Fruit fly (Drosophila melanogaster): ENCODE measurements around the gene CG44013.

Gene CG44013

DNA sequence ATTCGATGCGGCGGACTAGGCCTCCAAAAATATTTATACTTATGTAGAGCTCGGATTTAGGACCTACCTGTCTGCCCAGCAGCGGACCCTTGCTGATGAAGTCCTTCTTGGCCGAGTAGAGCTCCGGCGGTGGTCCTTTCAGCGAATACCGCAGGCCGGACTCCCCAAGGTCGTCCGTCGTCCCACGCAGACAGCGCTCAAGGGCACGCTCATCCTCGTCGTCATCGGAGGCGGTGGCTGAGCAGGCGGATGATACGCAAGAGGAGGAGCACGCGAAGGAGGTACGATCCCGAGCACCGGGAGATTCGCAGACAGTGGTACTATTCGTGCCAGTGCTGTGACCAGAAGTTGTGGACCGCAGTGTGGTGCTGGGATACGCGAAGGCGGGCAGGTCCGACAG is 34.9 kb downstream of the CG44013 start:
- TF ChIP-seq Mio (GFP tag; optimal IDR thresholded peaks at IDR 0.05) (no peak), brk (GFP tag; optimal IDR thresholded peaks at IDR 0.05) (no peak), sage (GFP tag; optimal IDR thresholded peaks at IDR 0.05) (no peak), Myc (optimal IDR thresholded peaks at IDR 0.05) (no peak), CrebA (GFP tag; optimal IDR thresholded peaks at IDR 0.05; ENCODE audit: borderline replicate concordance) (no peak), rgr (GFP tag; optimal IDR thresholded peaks at IDR 0.05) (no peak), Vsx2 (GFP tag; optimal IDR thresholded peaks at IDR 0.05; ENCODE audit: partially characterized antibody) (no peak), Rel (GFP tag; optimal IDR thresholded peaks at IDR 0.05) (no peak), Rel (tag; optimal IDR thresholded peaks at IDR 0.05) (no peak), br (GFP tag; optimal IDR thresholded peaks at IDR 0.05) (no peak), woc (GFP tag; optimal IDR thresholded peaks at IDR 0.05) (no peak)

- no peak for TF ChIP-seq woc (GFP tag; optimal IDR thresholded peaks at IDR 0.05)
- TF ChIP-seq Abd-B (GFP tag; optimal IDR thresholded peaks at IDR 0.05): no peak
- TF ChIP-seq usp (GFP tag; optimal IDR thresholded peaks at IDR 0.05): no peak
- TF ChIP-seq Sp1 (GFP tag; optimal IDR thresholded peaks at IDR 0.05): no peak
- TF ChIP-seq Myc (optimal IDR thresholded peaks at IDR 0.05): no peak
Measured at dm6 chr3R:15473360-15473938, 36.3 kb downstream of the CG44013 start.

DNA sequence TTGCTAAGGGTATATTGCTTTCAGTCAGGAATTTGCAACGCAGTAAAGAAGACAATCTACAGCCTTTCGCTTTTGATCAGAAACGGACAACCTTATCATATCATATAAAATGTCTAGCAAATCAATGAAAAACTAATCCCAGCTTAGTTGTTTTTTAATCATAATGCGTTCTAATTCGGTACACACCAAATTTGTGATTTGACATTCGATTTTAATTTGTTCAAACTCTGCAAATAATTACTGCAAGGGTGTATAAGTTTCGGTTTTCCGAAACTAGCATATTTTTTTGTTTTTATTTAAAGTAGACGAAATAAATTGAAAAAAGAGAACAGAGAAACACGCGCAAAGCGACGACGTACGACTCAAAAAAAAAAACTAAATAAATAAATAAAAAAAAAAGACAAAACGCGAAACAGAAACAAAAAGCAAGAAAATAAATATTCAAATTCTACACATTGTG is 36.9 kb downstream of the CG44013 start:
- TF ChIP-seq lola (GFP tag; optimal IDR thresholded peaks at IDR 0.05) (no peak), CrebA (GFP tag; optimal IDR thresholded peaks at IDR 0.05; ENCODE audit: borderline replicate concordance) (no peak), h (GFP tag; optimal IDR thresholded peaks at IDR 0.05) (peak; percentile 19), ey (GFP tag; optimal IDR thresholded peaks at IDR 0.05) (peak; percentile 46), rgr (GFP tag; optimal IDR thresholded peaks at IDR 0.05) (peak; percentile 0), psq (GFP tag; optimal IDR thresholded peaks at IDR 0.05) (peak; percentile 7), Myc (optimal IDR thresholded peaks at IDR 0.05) (no peak), OdsH (GFP tag; optimal IDR thresholded peaks at IDR 0.05) (no peak), foxo (GFP tag; optimal IDR thresholded peaks at IDR 0.05) (peak in 1 of 2 experiments; percentile 27), Hr83 (GFP tag; optimal IDR thresholded peaks at IDR 0.05; ENCODE audit: poor library complexity, severe bottlenecking) (no peak), HLH106 (tag; optimal IDR thresholded peaks at IDR 0.05) (peak; percentile 35)

DNA sequence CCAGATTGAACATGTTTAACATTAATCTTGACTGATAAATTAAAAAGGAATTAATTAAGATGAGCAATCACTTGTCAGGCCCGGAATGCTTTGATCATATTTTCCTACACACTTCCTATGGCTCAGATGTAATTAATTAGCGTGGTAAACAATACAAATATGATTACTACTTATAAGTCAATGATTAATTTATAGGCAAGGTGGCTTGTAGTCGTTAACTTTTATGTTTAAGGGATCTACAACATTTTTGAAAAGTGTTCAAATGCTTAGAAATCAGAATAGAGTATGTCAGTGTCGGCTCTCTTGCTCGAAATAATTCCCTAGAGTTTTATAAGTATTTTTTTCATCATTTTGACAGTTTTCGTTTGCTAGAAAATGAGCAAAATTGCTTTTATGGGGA is 38.0 kb downstream of the CG44013 start:
- TF ChIP-seq h (GFP tag; optimal IDR thresholded peaks at IDR 0.05) (no peak), rgr (GFP tag; optimal IDR thresholded peaks at IDR 0.05) (no peak), lola (GFP tag; optimal IDR thresholded peaks at IDR 0.05) (no peak), CG9705 (GFP tag; optimal IDR thresholded peaks at IDR 0.05) (no peak), jim (GFP tag; optimal IDR thresholded peaks at IDR 0.05) (no peak), usp (GFP tag; optimal IDR thresholded peaks at IDR 0.05) (no peak)

dm6 chr3R:15467991-15468764 is 41.5 kb downstream of the CG44013 start:
- TF ChIP-seq CrebA (GFP tag; optimal IDR thresholded peaks at IDR 0.05; ENCODE audit: borderline replicate concordance) (no peak), Hnf4 (GFP tag; optimal IDR thresholded peaks at IDR 0.05) (peak; percentile 45), Rel (GFP tag; optimal IDR thresholded peaks at IDR 0.05) (no peak), Rel (tag; optimal IDR thresholded peaks at IDR 0.05) (no peak), Hr83 (GFP tag; optimal IDR thresholded peaks at IDR 0.05; ENCODE audit: poor library complexity, severe bottlenecking) (peak; percentile 80), tai (GFP tag; optimal IDR thresholded peaks at IDR 0.05) (peak; percentile 53), lola (GFP tag; optimal IDR thresholded peaks at IDR 0.05) (no peak), CG9705 (GFP tag; optimal IDR thresholded peaks at IDR 0.05) (no peak), h (GFP tag; optimal IDR thresholded peaks at IDR 0.05) (peak; percentile 54), dl (GFP tag; optimal IDR thresholded peaks at IDR 0.05; ENCODE audit: insufficient read depth in 1 of 2, partially characterized antibody in 2 of 2) (no peak), Myc (optimal IDR thresholded peaks at IDR 0.05) (no peak), Dfd (GFP tag; optimal IDR thresholded peaks at IDR 0.05) (no peak), psq (GFP tag; optimal IDR thresholded peaks at IDR 0.05) (peak; percentile 12), foxo (GFP tag; optimal IDR thresholded peaks at IDR 0.05) (peak in 1 of 2 experiments; percentile 17), OdsH (GFP tag; optimal IDR thresholded peaks at IDR 0.05) (peak; percentile 34), Abd-B (GFP tag; optimal IDR thresholded peaks at IDR 0.05) (no peak), rgr (GFP tag; optimal IDR thresholded peaks at IDR 0.05) (peak; percentile 47)
